Fruit fly (Drosophila melanogaster): ENCODE measurements around the gene Wdr37.

Wdr37 gene

dm6 chr3R:18398954-18399697 lies 3.4 kb downstream of the Wdr37 start, which contains the start of gene Vha100-2 (continued):
- no peak for TF ChIP-seq D (optimal IDR thresholded peaks at IDR 0.05)
- no peak for TF ChIP-seq D (GFP tag; optimal IDR thresholded peaks at IDR 0.05)
- peak; percentile 91 for TF ChIP-seq Med (GFP tag)
- TF ChIP-seq jumu (GFP tag; optimal IDR thresholded peaks at IDR 0.05): no peak
- peak; percentile 48; the same call in 1 of the 3 replicates for TF ChIP-seq CG11695 (GFP tag; IDR thresholded peaks at IDR 0.05)
- peak; percentile 97 for TF ChIP-seq CG6254 (GFP tag; optimal IDR thresholded peaks at IDR 0.05)
- TF ChIP-seq CG15269 (tag; optimal IDR thresholded peaks at IDR 0.05): peak; percentile 51
- peak; percentile 81 for TF ChIP-seq rib (GFP tag; IDR thresholded peaks at IDR 0.05)
- TF ChIP-seq CG30431 (GFP tag; optimal IDR thresholded peaks at IDR 0.05): no peak
- no peak for TF ChIP-seq sisA (GFP tag; IDR thresholded peaks at IDR 0.05)
- peak; percentile 13; the same call in 1 of the 2 replicates for TF ChIP-seq CG1024 (GFP tag; IDR thresholded peaks at IDR 0.05)
- TF ChIP-seq Hey (tag; optimal IDR thresholded peaks at IDR 0.05): no peak
- peak; percentile 1 for TF ChIP-seq CG12219 (GFP tag; optimal IDR thresholded peaks at IDR 0.05)
- no peak for TF ChIP-seq CG9876 (GFP tag; optimal IDR thresholded peaks at IDR 0.05)
- TF ChIP-seq CG9437 (GFP tag; optimal IDR thresholded peaks at IDR 0.05): peak; percentile 14
- TF ChIP-seq MTF-1 (GFP tag; optimal IDR thresholded peaks at IDR 0.05; ENCODE audit: borderline replicate concordance): peak; percentile 27
- TF ChIP-seq CG18599 (GFP tag; optimal IDR thresholded peaks at IDR 0.05): peak; percentile 38
- TF ChIP-seq Neu2 (GFP tag; optimal IDR thresholded peaks at IDR 0.05; ENCODE audit: borderline replicate concordance): no peak
- no peak for TF ChIP-seq CG3726 (GFP tag; IDR thresholded peaks at IDR 0.05)
- TF ChIP-seq CG15696 (tag; optimal IDR thresholded peaks at IDR 0.05): no peak
- peak; percentile 97 for TF ChIP-seq CG10267 (tag; optimal IDR thresholded peaks at IDR 0.05)
- peak; percentile 8 for TF ChIP-seq slp2 (GFP tag; optimal IDR thresholded peaks at IDR 0.05)
- no peak for TF ChIP-seq CG8281 (tag; optimal IDR thresholded peaks at IDR 0.05)
- peak; percentile 39 for TF ChIP-seq abd-A (tag; optimal IDR thresholded peaks at IDR 0.05)
- no peak for TF ChIP-seq br (optimal IDR thresholded peaks at IDR 0.05)
- TF ChIP-seq lmd (GFP tag; IDR thresholded peaks at IDR 0.05): no peak; the same call in 1 of the 2 replicates
- no peak for TF ChIP-seq TFAM (GFP tag; optimal IDR thresholded peaks at IDR 0.05)
- no peak for TF ChIP-seq ems (GFP tag; optimal IDR thresholded peaks at IDR 0.05)
- peak; percentile 45 for TF ChIP-seq H2.0 (GFP tag; IDR thresholded peaks at IDR 0.05)
- TF ChIP-seq Fer1 (GFP tag; optimal IDR thresholded peaks at IDR 0.05): peak; percentile 37
- no peak for TF ChIP-seq cato (GFP tag; optimal IDR thresholded peaks at IDR 0.05; ENCODE audit: borderline replicate concordance)
- no peak for TF ChIP-seq eyg (GFP tag; optimal IDR thresholded peaks at IDR 0.05)
- 0 out of 2 replicates have a peak, but pooled peaks have one; percentile 18 for TF ChIP-seq GATAe (GFP tag; conservative IDR thresholded peaks at IDR 0.05)
- peak; percentile 63 for TF ChIP-seq Dp (GFP tag; optimal IDR thresholded peaks at IDR 0.05)
- TF ChIP-seq CG14014 (GFP tag; IDR thresholded peaks at IDR 0.05): peak; percentile 59; the same call in 1 of the 2 replicates
- TF ChIP-seq Xrp1 (GFP tag; IDR thresholded peaks at IDR 0.05): 0 out of 2 replicates have a peak, but pooled peaks have one; percentile 6
- TF ChIP-seq bab2 (GFP tag; optimal IDR thresholded peaks at IDR 0.05): no peak
- peak; percentile 48; the same call in 2 of the 3 replicates for TF ChIP-seq ken (GFP tag; IDR thresholded peaks at IDR 0.05)
- no peak for TF ChIP-seq Mes4 (GFP tag; optimal IDR thresholded peaks at IDR 0.05)
- peak in 1 of 3 experiments; percentile 16 for TF ChIP-seq Stat92E (GFP tag; optimal IDR thresholded peaks at IDR 0.05)
- no peak for TF ChIP-seq ac (GFP tag; optimal IDR thresholded peaks at IDR 0.05)
- TF ChIP-seq hth (optimal IDR thresholded peaks at IDR 0.05): no peak
- TF ChIP-seq slbo (GFP tag; IDR thresholded peaks at IDR 0.05): peak; percentile 70
- TF ChIP-seq ato (GFP tag; IDR thresholded peaks at IDR 0.05; ENCODE audit: partially characterized antibody): 0 out of 2 replicates have a peak, but pooled peaks have one; percentile 16
- peak; percentile 36; the same call in 2 of the 3 replicates for TF ChIP-seq Aef1 (GFP tag; IDR thresholded peaks at IDR 0.05)
- peak; percentile 27 for TF ChIP-seq Hr51 (GFP tag; optimal IDR thresholded peaks at IDR 0.05)
- TF ChIP-seq CG12659 (GFP tag; optimal IDR thresholded peaks at IDR 0.05): peak; percentile 61
- TF ChIP-seq CG6813 (GFP tag; optimal IDR thresholded peaks at IDR 0.05): peak; percentile 48
- no peak for TF ChIP-seq gcm2 (GFP tag; optimal IDR thresholded peaks at IDR 0.05)
